Fruit fly (Drosophila melanogaster) whole organism, embryonic: ENCODE measurements around the gene Pnn.

Source experiments
- Antp ChIP-seq: fragments of 200-800 bp; sonication (Bioruptor generic); optimal IDR thresholded peaks from 3 replicates; lab custom pipeline; 2016; ENCODE audit warnings: missing biosample characterization, missing genetic modification characterization
- Asciz ChIP-seq: fragments of 200-800 bp; sonication (Bioruptor generic); optimal IDR thresholded peaks from 2 replicates; lab custom pipeline; 2017; ENCODE audit warnings: missing biosample characterization, mild to moderate bottlenecking, missing genetic modification characterization, missing genetic modification reagents
- Atf3 ChIP-seq: fragments of 200-800 bp; sonication (Bioruptor generic); optimal IDR thresholded peaks from 3 replicates; lab custom pipeline; 2016; ENCODE audit warnings: missing biosample characterization, missing genetic modification characterization
- Awh ChIP-seq: fragments of 200-800 bp; sonication (Bioruptor generic); IDR thresholded peaks from 2 replicates; pipeline ENCODE4, ENCODE4 v1.3.6; 2022; ENCODE audit warnings: missing biosample characterization, missing genetic modification characterization
- Blimp-1 ChIP-seq: fragments of 200-800 bp; sonication (Bioruptor generic); optimal IDR thresholded peaks from 3 replicates; lab custom pipeline; 2018; ENCODE audit warnings: missing biosample characterization, missing genetic modification characterization, mild to moderate bottlenecking, moderate library complexity, missing genetic modification reagents
- CG10147 ChIP-seq: fragments of 200-800 bp; sonication (Bioruptor generic); optimal IDR thresholded peaks from 2 replicates; lab custom pipeline; 2019; ENCODE audit warnings: missing biosample characterization, mild to moderate bottlenecking, missing genetic modification characterization, moderate library complexity
- CG10565 ChIP-seq: fragments of 200-800 bp; sonication (Bioruptor generic); optimal IDR thresholded peaks from 3 replicates; lab custom pipeline; 2016; ENCODE audit warnings: missing biosample characterization, mild to moderate bottlenecking, missing genetic modification characterization
- CG11456 ChIP-seq: fragments of 200-800 bp; sonication (Bioruptor generic); IDR thresholded peaks from 3 replicates; pipeline ENCODE4 v1.3.6; 2022; ENCODE audit warnings: missing biosample characterization, missing genetic modification characterization
- CG12155 ChIP-seq: fragments of 200-800 bp; sonication (Bioruptor generic); optimal IDR thresholded peaks from 3 replicates; lab custom pipeline; 2016; ENCODE audit warnings: missing biosample characterization, missing genetic modification characterization
- CG13287 ChIP-seq: fragments of 200-800 bp; sonication (Bioruptor generic); IDR thresholded peaks from 2 replicates; pipeline ENCODE4 v1.3.6; 2022; ENCODE audit warnings: missing biosample characterization, missing genetic modification characterization; ENCODE audit not compliant: partially characterized antibody
- CG14667 ChIP-seq: fragments of 200-800 bp; sonication (Bioruptor generic); IDR thresholded peaks from 2 replicates; pipeline ENCODE4 v1.3.6; 2022; ENCODE audit warnings: missing biosample characterization, missing genetic modification characterization
- CG14710 ChIP-seq: fragments of 200-800 bp; sonication (Bioruptor generic); optimal IDR thresholded peaks from 3 replicates; lab custom pipeline; 2019; ENCODE audit warnings: missing biosample characterization, mild to moderate bottlenecking, missing genetic modification characterization, moderate library complexity
- CG15479 ChIP-seq: fragments of 200-800 bp; sonication (Bioruptor generic); optimal IDR thresholded peaks from 3 replicates; lab custom pipeline; 2019; ENCODE audit warnings: missing biosample characterization, mild to moderate bottlenecking, missing genetic modification characterization, moderate library complexity
- CG1647 ChIP-seq: fragments of 200-800 bp; sonication (Bioruptor generic); optimal IDR thresholded peaks from 3 replicates; lab custom pipeline; 2016; ENCODE audit warnings: missing biosample characterization, missing genetic modification characterization
- CG17568 ChIP-seq: fragments of 200-800 bp; sonication (Bioruptor generic); optimal IDR thresholded peaks from 2 replicates; lab custom pipeline; 2018; ENCODE audit warnings: missing biosample characterization, mild to moderate bottlenecking, missing genetic modification characterization, moderate library complexity
- CG17612 ChIP-seq: fragments of 200-800 bp; sonication (Bioruptor generic); IDR thresholded peaks from 2 replicates; pipeline ENCODE4 v1.3.6; 2022; ENCODE audit warnings: missing biosample characterization, missing genetic modification characterization
- CG18011 ChIP-seq: fragments of 200-800 bp; sonication (Bioruptor generic); optimal IDR thresholded peaks from 2 replicates; lab custom pipeline; 2017; ENCODE audit warnings: missing biosample characterization, missing genetic modification characterization, mild to moderate bottlenecking, moderate library complexity, missing genotype
- CG18476 ChIP-seq: fragments of 200-800 bp; sonication (Bioruptor generic); optimal IDR thresholded peaks from 2 replicates; lab custom pipeline; 2016; ENCODE audit warnings: missing biosample characterization, mild to moderate bottlenecking, missing genetic modification characterization
- CG32767 ChIP-seq: fragments of 200-800 bp; sonication (Bioruptor generic); IDR thresholded peaks from 2 replicates; pipeline ENCODE4 v1.3.6; 2022; ENCODE audit warnings: missing biosample characterization, missing genetic modification characterization
- CG34376 ChIP-seq: fragments of 200-800 bp; sonication (Bioruptor generic); optimal IDR thresholded peaks from 2 replicates; lab custom pipeline; 2018; ENCODE audit warnings: missing biosample characterization, mild to moderate bottlenecking, missing genetic modification characterization
- CG4820 ChIP-seq: fragments of 200-800 bp; sonication (Bioruptor generic); optimal IDR thresholded peaks from 3 replicates; lab custom pipeline; 2016; ENCODE audit warnings: missing biosample characterization, missing genetic modification characterization
- CG5245 ChIP-seq: fragments of 200-800 bp; sonication (Bioruptor generic); optimal IDR thresholded peaks from 3 replicates; lab custom pipeline; 2016; ENCODE audit warnings: missing biosample characterization, missing genetic modification characterization
- CG9215 ChIP-seq: fragments of 200-800 bp; sonication (Bioruptor generic); IDR thresholded peaks from 2 replicates; pipeline ENCODE4 v1.3.6; 2022; ENCODE audit warnings: missing biosample characterization, missing genetic modification characterization
- CrebB ChIP-seq: fragments of 200-800 bp; sonication (Bioruptor generic); optimal IDR thresholded peaks from 3 replicates; lab custom pipeline; 2018; ENCODE audit warnings: missing biosample characterization, mild to moderate bottlenecking, missing genetic modification characterization
- Dip2 ChIP-seq: fragments of 200-800 bp; sonication (Bioruptor generic); IDR thresholded peaks from 2 replicates; pipeline ENCODE4 v1.3.6; 2022; ENCODE audit warnings: missing biosample characterization, missing genetic modification characterization
- E2f2 ChIP-seq: fragments of 200-800 bp; sonication (Bioruptor generic); IDR thresholded peaks from 2 replicates; pipeline ENCODE4 v1.3.6; 2022; ENCODE audit warnings: missing biosample characterization, missing genetic modification characterization
- HLH3B ChIP-seq: fragments of 200-800 bp; sonication (Bioruptor generic); IDR thresholded peaks from 2 replicates; pipeline ENCODE4 v1.3.6; 2022; ENCODE audit warnings: missing biosample characterization, missing genetic modification characterization
- HLH4C ChIP-seq: fragments of 200-800 bp; sonication (Bioruptor generic); IDR thresholded peaks from 3 replicates; pipeline ENCODE4 v1.3.6; 2022; ENCODE audit warnings: missing biosample characterization, missing genetic modification characterization; ENCODE audit not compliant: partially characterized antibody
- HLH54F ChIP-seq: fragments of 200-800 bp; sonication (Bioruptor generic); optimal IDR thresholded peaks from 3 replicates; lab custom pipeline; 2016; ENCODE audit warnings: missing biosample characterization, missing genetic modification characterization
- MESR4 ChIP-seq: fragments of 200-800 bp; sonication (Bioruptor generic); optimal IDR thresholded peaks from 2 replicates; lab custom pipeline; 2018; ENCODE audit warnings: missing biosample characterization, mild to moderate bottlenecking, missing genetic modification characterization, moderate library complexity
- Opbp ChIP-seq: fragments of 200-800 bp; sonication (Bioruptor generic); IDR thresholded peaks from 3 replicates; pipeline ENCODE4 v1.3.6; 2022; ENCODE audit warnings: missing biosample characterization, missing genetic modification characterization; ENCODE audit not compliant: partially characterized antibody
- Pdp1 ChIP-seq, 2 experiments: fragments of 200-800 bp; sonication (Bioruptor generic); optimal IDR thresholded peaks; 3 replicates each; lab custom pipeline; 2016; ENCODE audit warnings: missing biosample characterization in 2 of 2, missing genetic modification characterization in 2 of 2, mild to moderate bottlenecking in 1 of 2, moderate library complexity in 1 of 2
- Ptx1 ChIP-seq: fragments of 200-800 bp; sonication (Bioruptor generic); IDR thresholded peaks from 2 replicates; pipeline ENCODE4 v1.3.6; 2022; ENCODE audit warnings: missing biosample characterization, missing genetic modification characterization
- Ssrp ChIP-seq: fragments of 200-800 bp; sonication (Bioruptor generic); optimal IDR thresholded peaks from 2 replicates; lab custom pipeline; 2018; ENCODE audit warnings: missing biosample characterization, mild to moderate bottlenecking, missing genetic modification characterization, moderate library complexity
- cad ChIP-seq: fragments of >200 bp; optimal IDR thresholded peaks from 2 replicates; lab custom pipeline; 2017; ENCODE audit warnings: missing biosample characterization, missing genetic modification characterization
- esg ChIP-seq: fragments of 200-800 bp; sonication (Bioruptor generic); conservative IDR thresholded peaks from 2 replicates; pipeline ENCODE4 v1.3.6; 2022; ENCODE audit warnings: missing biosample characterization, missing genetic modification characterization
- eve ChIP-seq, 2 experiments: fragments of >200 bp; optimal IDR thresholded peaks; 2 replicates each; lab custom pipeline; 2017; ENCODE audit warnings: missing biosample characterization in 2 of 2, missing genetic modification characterization in 2 of 2
- jing ChIP-seq: fragments of 200-800 bp; sonication (Bioruptor generic); optimal IDR thresholded peaks from 2 replicates; lab custom pipeline; 2018; ENCODE audit warnings: missing biosample characterization, mild to moderate bottlenecking, missing genetic modification characterization
- mirr ChIP-seq: fragments of 200-800 bp; sonication (Bioruptor generic); optimal IDR thresholded peaks from 3 replicates; lab custom pipeline; 2018; ENCODE audit warnings: missing biosample characterization, mild to moderate bottlenecking, missing genetic modification characterization
- mld ChIP-seq: fragments of 200-800 bp; sonication (Bioruptor generic); IDR thresholded peaks from 3 replicates; pipeline ENCODE4 v1.3.6; 2022; ENCODE audit warnings: missing biosample characterization, missing genetic modification characterization; ENCODE audit not compliant: partially characterized antibody
- pnt ChIP-seq: fragments of 200-800 bp; sonication (Bioruptor generic); optimal IDR thresholded peaks from 3 replicates; lab custom pipeline; 2016; ENCODE audit warnings: missing biosample characterization, missing genetic modification characterization
- psq ChIP-seq: fragments of 200-800 bp; sonication (Bioruptor generic); optimal IDR thresholded peaks from 2 replicates; lab custom pipeline; 2017; ENCODE audit warnings: missing biosample characterization, missing genetic modification characterization
- pzg ChIP-seq: fragments of 200-800 bp; sonication (Bioruptor generic); optimal IDR thresholded peaks from 3 replicates; lab custom pipeline; 2018; ENCODE audit warnings: missing biosample characterization, mild to moderate bottlenecking, missing genetic modification characterization, moderate library complexity
- repo ChIP-seq: fragments of 200-800 bp; sonication (Bioruptor generic); optimal IDR thresholded peaks from 2 replicates; lab custom pipeline; 2016; ENCODE audit warnings: missing biosample characterization, missing genetic modification characterization
- sim ChIP-seq: fragments of 200-800 bp; sonication (Bioruptor generic); IDR thresholded peaks from 2 replicates; pipeline ENCODE4 v1.3.6; 2022; ENCODE audit warnings: missing biosample characterization, missing genetic modification characterization
- tup ChIP-seq: fragments of 200-800 bp; sonication (Bioruptor generic); optimal IDR thresholded peaks from 2 replicates; lab custom pipeline; 2016; ENCODE audit warnings: missing biosample characterization, mild to moderate bottlenecking, missing genetic modification characterization, moderate library complexity
- yki ChIP-seq: fragments of >200 bp; optimal IDR thresholded peaks from 3 replicates; lab custom pipeline; 2018
- z ChIP-seq: fragments of 200-800 bp; sonication (Bioruptor generic); IDR thresholded peaks from 3 replicates; pipeline ENCODE4 v1.3.6; 2022; ENCODE audit warnings: missing biosample characterization, missing genetic modification characterization
- zf30C ChIP-seq: fragments of 200-800 bp; sonication (Bioruptor generic); optimal IDR thresholded peaks from 3 replicates; lab custom pipeline; 2018; ENCODE audit warnings: missing biosample characterization, mild to moderate bottlenecking, missing genetic modification characterization

Gene Pnn

DNA sequence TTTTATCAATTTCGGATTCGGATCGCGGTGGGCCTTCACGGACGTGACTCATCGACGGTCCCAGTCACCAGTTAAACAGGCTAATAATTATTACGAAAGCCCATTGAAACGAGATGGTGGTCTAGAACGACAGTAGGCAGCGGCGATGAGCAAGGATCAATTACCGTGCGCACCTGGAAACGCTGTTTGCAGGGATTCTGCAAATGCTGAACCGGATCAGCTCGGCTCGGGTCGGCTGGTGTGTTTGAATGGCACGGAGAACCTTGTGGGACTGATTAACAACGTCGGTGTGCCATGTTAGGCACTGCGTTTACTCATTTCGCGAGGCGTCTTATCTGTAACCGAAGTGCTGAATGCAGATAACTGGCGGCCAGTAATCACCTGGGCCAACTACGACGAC, 33.4 kb downstream of the Pnn start, which contains the start of gene Whamy (continued):
- TF ChIP-seq CG10565 (GFP tag; lab: Kevin White, UChicago) = no peak
- TF ChIP-seq CG14667 (GFP tag; lab: Robert Waterston, UW) = no peak
- TF ChIP-seq CG34376 (GFP tag; lab: Kevin White, UChicago) = peak; percentile 76
- peak in 1 of 2 experiments; percentile 9 for TF ChIP-seq Pdp1 (GFP tag; optimal IDR thresholded peaks at IDR 0.05; lab: Kevin White, UChicago)
- no peak for TF ChIP-seq Ptx1
- TF ChIP-seq CG17568 (GFP tag; lab: Kevin White, UChicago) = no peak

DNA sequence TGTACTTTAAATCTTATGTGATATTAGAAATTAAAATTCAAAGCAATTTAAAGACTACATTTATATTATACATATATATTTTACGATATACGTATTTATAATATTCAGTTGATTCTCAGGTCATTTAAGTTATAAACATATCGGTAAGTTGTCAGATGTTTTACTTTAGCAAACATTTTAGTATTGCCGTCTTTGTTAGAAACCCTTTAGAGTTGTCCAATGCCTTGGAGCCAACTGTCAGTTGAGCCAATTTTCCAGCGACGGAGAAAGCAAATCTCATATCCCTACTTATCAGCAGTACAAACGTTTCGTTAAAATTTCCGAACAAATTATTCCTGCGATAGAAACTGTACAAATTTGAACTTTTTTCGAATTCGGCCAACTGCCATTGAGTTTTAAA, 34.1 kb downstream of the Pnn start, which contains the start of gene topi:
topi (plus strand) TSS at position 301 of the 400 bp plus-strand sequence.
- TF ChIP-seq sim (GFP tag; lab: Robert Waterston, UW) = no peak
- TF ChIP-seq CG13287 (GFP tag; lab: Robert Waterston, UW) = no peak
- no peak for TF ChIP-seq Atf3 (GFP tag; lab: Kevin White, UChicago)
- TF ChIP-seq HLH4C (GFP tag; lab: Robert Waterston, UW) = no peak
- no peak for TF ChIP-seq Dip2
- TF ChIP-seq zf30C (GFP tag; lab: Kevin White, UChicago) = no peak
- no peak for TF ChIP-seq CrebB (tag; lab: Kevin White, UChicago)
- TF ChIP-seq z (GFP tag; lab: Robert Waterston, UW) = no peak
- no peak for TF ChIP-seq mld
- TF ChIP-seq esg (GFP tag; lab: Robert Waterston, UW) = no peak
- no peak for TF ChIP-seq MESR4 (GFP tag; lab: Kevin White, UChicago)
- TF ChIP-seq jing (GFP tag; lab: Kevin White, UChicago) = no peak
- TF ChIP-seq Ssrp (tag; lab: Kevin White, UChicago) = no peak
- TF ChIP-seq tup (GFP tag; lab: Kevin White, UChicago) = no peak
- no peak for TF ChIP-seq CG15479 (GFP tag; lab: Kevin White, UChicago)
- TF ChIP-seq CG4820 (GFP tag; lab: Kevin White, UChicago) = no peak
- TF ChIP-seq eve (GFP tag; optimal IDR thresholded peaks at IDR 0.05; lab: Kevin White, UChicago) = no peak
- no peak for TF ChIP-seq Antp (GFP tag; lab: Kevin White, UChicago)

DNA sequence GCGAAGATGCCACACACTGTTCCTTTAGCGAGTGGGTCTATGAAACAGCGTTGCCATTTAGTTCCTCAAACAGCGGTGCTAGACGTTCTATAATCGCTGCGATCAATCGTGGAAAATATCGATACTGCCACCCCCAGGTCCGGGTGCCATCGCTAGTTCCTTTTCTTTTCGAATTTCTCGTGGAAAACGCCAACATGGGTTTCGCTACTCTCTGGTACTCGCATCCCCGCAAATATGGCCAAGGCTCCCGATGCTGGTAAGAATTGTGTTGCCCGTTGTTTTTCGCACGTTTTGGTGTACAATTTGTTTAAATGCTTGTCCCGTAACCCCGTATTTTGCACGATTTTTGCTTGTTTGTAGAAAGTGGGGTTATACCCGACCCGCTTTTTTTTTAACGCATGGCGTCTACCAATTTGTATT, 37.3 kb downstream of the Pnn start, which contains the start of gene RpS29:
RpS29 (plus strand) TSS at position 102 of the 420 bp plus-strand sequence.
- peak; percentile 84 for TF ChIP-seq CG1647 (GFP tag; lab: Kevin White, UChicago)
- TF ChIP-seq CG18476 = peak; percentile 18
- peak; percentile 58 for TF ChIP-seq CG10147 (GFP tag; lab: Kevin White, UChicago)
- TF ChIP-seq cad (GFP tag; lab: Kevin White, UChicago) = no peak
- peak; percentile 57; the same call in 1 of the 2 replicates for TF ChIP-seq CG32767 (GFP tag; lab: Robert Waterston, UW)
- TF ChIP-seq Opbp = peak; percentile 97
- TF ChIP-seq psq (GFP tag; lab: Kevin White, UChicago) = peak; percentile 50
- TF ChIP-seq eve (GFP tag; optimal IDR thresholded peaks at IDR 0.05; lab: Kevin White, UChicago) = no peak
- TF ChIP-seq HLH3B (GFP tag; lab: Robert Waterston, UW) = peak; percentile 73
- TF ChIP-seq Blimp-1 (GFP tag; lab: Kevin White, UChicago) = peak; percentile 60
- peak; percentile 93 for TF ChIP-seq mirr (GFP tag; lab: Kevin White, UChicago)
- TF ChIP-seq repo (GFP tag; lab: Kevin White, UChicago) = peak; percentile 71
- peak; percentile 95 for TF ChIP-seq CG11456 (GFP tag; lab: Robert Waterston, UW)
- peak; percentile 87 for TF ChIP-seq HLH54F (GFP tag; lab: Kevin White, UChicago)
- no peak for TF ChIP-seq yki (lab: Kevin White, UChicago)
- peak; percentile 73 for TF ChIP-seq pnt (GFP tag; lab: Kevin White, UChicago)
- peak; percentile 97 for TF ChIP-seq CG12155 (GFP tag; lab: Kevin White, UChicago)
- peak; percentile 66 for TF ChIP-seq CG5245 (GFP tag; lab: Kevin White, UChicago)
- TF ChIP-seq CG9215 (GFP tag; lab: Robert Waterston, UW) = peak; percentile 58; the same call in 1 of the 2 replicates
- peak; percentile 100 for TF ChIP-seq E2f2
- TF ChIP-seq Asciz (GFP tag; lab: Kevin White, UChicago) = peak; percentile 71
- no peak for TF ChIP-seq Awh
- TF ChIP-seq CG17612 (GFP tag; lab: Robert Waterston, UW) = peak; percentile 31; the same call in 1 of the 2 replicates
- peak; percentile 75 for TF ChIP-seq CG18011
- TF ChIP-seq pzg (GFP tag; lab: Kevin White, UChicago) = peak; percentile 100
- TF ChIP-seq CG14710 = peak; percentile 87
